Worm (Caenorhabditis elegans): ENCODE results near the gene F36H12.17.
"Not testable (repeated sequence)": the region's sequence is repeated elsewhere in the genome, so short reads cannot be mapped to it uniquely, and the experiment has no call there.

F36H12.17 gene

ce11 chrIV:5297436-5298012, 19.9 kb upstream of the F36H12.17 start, which contains the start of the genes ZK354.6 and msp-113:
Gene ZK354.6 (minus strand): TSS chrIV:5297536.
Gene msp-113 (plus strand): TSS chrIV:5297962.
- TF ChIP-seq ceh-18 (tag; optimal IDR thresholded peaks at IDR 0.05) (no peak), syd-9 (tag; optimal IDR thresholded peaks at IDR 0.05) (no peak), ceh-9 (tag; optimal IDR thresholded peaks at IDR 0.05) (no peak), pha-2 (tag; optimal IDR thresholded peaks at IDR 0.05) (no peak), ceh-2 (tag; optimal IDR thresholded peaks at IDR 0.05) (no peak), elt-2 (tag; optimal IDR thresholded peaks at IDR 0.05) (no peak), nhr-11 (tag; optimal IDR thresholded peaks at IDR 0.05) (no peak)

- not testable (repeated sequence) for TF ChIP-seq T23F11.4 (GFP tag; optimal IDR thresholded peaks at IDR 0.05); npax-4 (tag; optimal IDR thresholded peaks at IDR 0.05); sdc-2 (tag; optimal IDR thresholded peaks at IDR 0.05)
Observed at ce11 chrIV:5295240-5295639, 17.6 kb upstream of the F36H12.17 start, which contains the start of gene msp-51. Gene msp-51 (minus strand): TSS chrIV:5295340.

- TF ChIP-seq ref-2 (tag; optimal IDR thresholded peaks at IDR 0.05), result no peak
- no peak for TF ChIP-seq sdc-2 (tag; optimal IDR thresholded peaks at IDR 0.05)
- TF ChIP-seq ztf-16 (tag; optimal IDR thresholded peaks at IDR 0.05), result no peak
- no peak for TF ChIP-seq gmeb-2 (tag; optimal IDR thresholded peaks at IDR 0.05)
- TF ChIP-seq ceh-45 (GFP tag; IDR thresholded peaks at IDR 0.05), result no peak
- TF ChIP-seq npax-4 (tag; optimal IDR thresholded peaks at IDR 0.05), result no peak
Observed at ce11 chrIV:5294467-5294866, 16.8 kb upstream of the F36H12.17 start.

ce11 chrIV:5291207-5291606, 13.6 kb upstream of the F36H12.17 start:
- no peak for TF ChIP-seq ceh-2 (tag; optimal IDR thresholded peaks at IDR 0.05)
- no peak for TF ChIP-seq ceh-30 (tag; optimal IDR thresholded peaks at IDR 0.05)
- no peak for TF ChIP-seq npax-4 (tag; optimal IDR thresholded peaks at IDR 0.05)
- no peak for TF ChIP-seq hlh-13 (GFP tag; optimal IDR thresholded peaks at IDR 0.05)
- no peak for TF ChIP-seq ceh-48 (tag; optimal IDR thresholded peaks at IDR 0.05)
- TF ChIP-seq ama-1 (optimal IDR thresholded peaks at IDR 0.05), result no peak
- no peak for TF ChIP-seq Y22D7AL.16 (tag; optimal IDR thresholded peaks at IDR 0.05)
- TF ChIP-seq sdc-2 (tag; optimal IDR thresholded peaks at IDR 0.05), result no peak
- TF ChIP-seq tbx-2 (tag; optimal IDR thresholded peaks at IDR 0.05), result no peak

- no peak for TF ChIP-seq mec-3 (tag; optimal IDR thresholded peaks at IDR 0.05; ENCODE audit: borderline replicate concordance)
- TF ChIP-seq pat-9 (tag; optimal IDR thresholded peaks at IDR 0.05), result no peak
- TF ChIP-seq C08G9.2 (tag; optimal IDR thresholded peaks at IDR 0.05), result no peak
- TF ChIP-seq fkh-6 (tag; optimal IDR thresholded peaks at IDR 0.05), result no peak
- no peak for TF ChIP-seq sox-2 (GFP tag; IDR thresholded peaks at IDR 0.05)
Observed at ce11 chrIV:5290547-5290946, 12.9 kb upstream of the F36H12.17 start, which contains the start of gene nlp-47. Gene nlp-47 (plus strand): TSS chrIV:5290847.

- TF ChIP-seq elt-4 (tag; optimal IDR thresholded peaks at IDR 0.05), result no peak
- TF ChIP-seq pag-3 (tag; optimal IDR thresholded peaks at IDR 0.05; ENCODE audit: borderline replicate concordance), result no peak
- TF ChIP-seq ceh-18 (tag; optimal IDR thresholded peaks at IDR 0.05), result no peak
- TF ChIP-seq ceh-19 (GFP tag; optimal IDR thresholded peaks at IDR 0.05), result no peak
- TF ChIP-seq odd-2 (tag; optimal IDR thresholded peaks at IDR 0.05), result no peak
- no peak for TF ChIP-seq K09A11.1 (tag; optimal IDR thresholded peaks at IDR 0.05; ENCODE audit: insufficient read depth)
- TF ChIP-seq hlh-30 (tag; optimal IDR thresholded peaks at IDR 0.05; ENCODE audit: insufficient read depth), result no peak
- no peak for TF ChIP-seq C38D4.7 (GFP tag; optimal IDR thresholded peaks at IDR 0.05)
- no peak for TF ChIP-seq unc-42 (tag; optimal IDR thresholded peaks at IDR 0.05)
- no peak for TF ChIP-seq fkh-6 (tag; optimal IDR thresholded peaks at IDR 0.05)
- TF ChIP-seq fax-1 (tag; optimal IDR thresholded peaks at IDR 0.05), result no peak
- TF ChIP-seq pha-4 (tag; optimal IDR thresholded peaks at IDR 0.05), result no peak
- no peak for TF ChIP-seq ceh-24 (tag; optimal IDR thresholded peaks at IDR 0.05)
Observed at ce11 chrIV:5288932-5289331, 11.3 kb upstream of the F36H12.17 start.

Data from whole organism, late embryonic.